Fruit fly (Drosophila melanogaster) whole organism, embryonic: Measurements from ENCODE around the gene kirre.
A peak's percentile ranks its signal among the peaks of the same experiment; 100 is the strongest.

Experiments used
- Adf1 ChIP-seq: fragments of 200-800 bp; sonication (Bioruptor generic); IDR thresholded peaks from 2 replicates; pipeline ENCODE4 v1.3.6; 2022; ENCODE audit warnings: missing biosample characterization, missing genetic modification characterization
- Atf6 ChIP-seq: fragments of 200-800 bp; sonication (Bioruptor generic); IDR thresholded peaks from 2 replicates; pipeline ENCODE4 v1.3.6; 2022; ENCODE audit warnings: missing biosample characterization, missing genetic modification characterization
- CG10543 ChIP-seq: fragments of 200-800 bp; sonication (Bioruptor generic); optimal IDR thresholded peaks from 3 replicates; lab custom pipeline; 2017; ENCODE audit warnings: missing biosample characterization, mild to moderate bottlenecking, missing genetic modification characterization, moderate library complexity
- CG12659 ChIP-seq: fragments of 200-800 bp; sonication (Bioruptor generic); optimal IDR thresholded peaks from 3 replicates; lab custom pipeline; 2017; ENCODE audit warnings: mild to moderate bottlenecking, missing biosample characterization, missing genetic modification reagents, missing genetic modification characterization
- CG13775 ChIP-seq: fragments of 200-800 bp; sonication (Bioruptor generic); optimal IDR thresholded peaks from 3 replicates; lab custom pipeline; 2017; ENCODE audit warnings: missing biosample characterization, mild to moderate bottlenecking, missing genetic modification characterization
- CG14050 ChIP-seq: fragments of 200-800 bp; sonication (Bioruptor generic); IDR thresholded peaks from 3 replicates; pipeline ENCODE4 v1.3.6; 2022; ENCODE audit warnings: missing biosample characterization, missing genetic modification characterization
- CG15073 ChIP-seq: fragments of 200-800 bp; sonication (Bioruptor generic); optimal IDR thresholded peaks from 2 replicates; lab custom pipeline; 2016; ENCODE audit warnings: missing biosample characterization, missing genetic modification characterization
- CG15514 ChIP-seq: fragments of 200-800 bp; sonication (Bioruptor generic); optimal IDR thresholded peaks from 3 replicates; lab custom pipeline; 2017; ENCODE audit warnings: missing biosample characterization, missing genetic modification characterization, mild to moderate bottlenecking, moderate library complexity, missing genetic modification reagents
- CG17359 ChIP-seq: fragments of 200-800 bp; sonication (Bioruptor generic); optimal IDR thresholded peaks from 3 replicates; lab custom pipeline; 2018; ENCODE audit warnings: missing biosample characterization, mild to moderate bottlenecking, missing genetic modification characterization, moderate library complexity
- CG18476 ChIP-seq: fragments of 200-800 bp; sonication (Bioruptor generic); optimal IDR thresholded peaks from 2 replicates; lab custom pipeline; 2016; ENCODE audit warnings: missing biosample characterization, mild to moderate bottlenecking, missing genetic modification characterization
- CG2199 ChIP-seq: fragments of 200-800 bp; sonication (Bioruptor generic); IDR thresholded peaks from 3 replicates; pipeline ENCODE4 v1.3.6; 2022; ENCODE audit warnings: missing biosample characterization, missing genetic modification characterization
- CG30020 ChIP-seq: fragments of 200-800 bp; optimal IDR thresholded peaks from 2 replicates; lab custom pipeline; 2019; ENCODE audit warnings: missing biosample characterization, mild to moderate bottlenecking, missing genetic modification characterization, moderate library complexity
- CG3995 ChIP-seq: fragments of 200-800 bp; sonication (Bioruptor generic); optimal IDR thresholded peaks from 3 replicates; lab custom pipeline; 2016; ENCODE audit warnings: missing biosample characterization, missing genetic modification characterization
- CG4360 ChIP-seq: fragments of 200-800 bp; sonication (Bioruptor generic); IDR thresholded peaks from 2 replicates; pipeline ENCODE4 v1.3.6; 2022; ENCODE audit warnings: missing biosample characterization, missing genetic modification characterization
- CG5180 ChIP-seq: fragments of 200-800 bp; sonication (Bioruptor generic); optimal IDR thresholded peaks from 3 replicates; lab custom pipeline; 2017; ENCODE audit warnings: missing biosample characterization, missing genetic modification characterization, mild to moderate bottlenecking, moderate library complexity, missing genetic modification reagents
- CG7928 ChIP-seq: fragments of 200-800 bp; sonication (Bioruptor generic); optimal IDR thresholded peaks from 2 replicates; lab custom pipeline; 2017; ENCODE audit warnings: missing biosample characterization, mild to moderate bottlenecking, missing genetic modification characterization
- CG9437 ChIP-seq: fragments of 200-800 bp; sonication (Bioruptor generic); optimal IDR thresholded peaks from 2 replicates; lab custom pipeline; 2018; ENCODE audit warnings: missing biosample characterization, mild to moderate bottlenecking, missing genetic modification characterization
- CTCF ChIP-seq: fragments of 200-800 bp; sonication (Bioruptor generic); optimal IDR thresholded peaks from 2 replicates; lab custom pipeline; 2017; ENCODE audit warnings: missing biosample characterization, mild to moderate bottlenecking, missing genetic modification characterization, moderate library complexity
- D ChIP-seq, 2 experiments: fragments of 200-800 bp in 1 of 2; fragments of >200 bp in 1 of 2; sonication (Bioruptor generic) in 1 of 2; optimal IDR thresholded peaks; 2 replicates in 1 of 2; 3 replicates in 1 of 2; lab custom pipeline; 2017; ENCODE audit warnings: mild to moderate bottlenecking in 1 of 2, missing biosample characterization in 1 of 2, missing genetic modification characterization in 1 of 2, missing genetic modification reagents in 1 of 2
- Dref ChIP-seq: fragments of 200-800 bp; sonication (Bioruptor generic); IDR thresholded peaks from 2 replicates; pipeline ENCODE4 v1.3.6; 2022; ENCODE audit warnings: missing biosample characterization, missing genetic modification characterization
- E2f2 ChIP-seq: fragments of 200-800 bp; sonication (Bioruptor generic); IDR thresholded peaks from 2 replicates; pipeline ENCODE4 v1.3.6; 2022; ENCODE audit warnings: missing biosample characterization, missing genetic modification characterization
- Fer1 ChIP-seq: fragments of 200-800 bp; sonication (Bioruptor generic); optimal IDR thresholded peaks from 2 replicates; lab custom pipeline; 2017; ENCODE audit warnings: missing biosample characterization, mild to moderate bottlenecking, missing genetic modification characterization
- Gsc ChIP-seq: fragments of 200-800 bp; sonication (Bioruptor generic); IDR thresholded peaks from 2 replicates; pipeline ENCODE4 v1.3.6; 2022; ENCODE audit warnings: missing biosample characterization, missing genetic modification characterization
- HmgZ ChIP-seq: fragments of 200-800 bp; sonication (Bioruptor generic); optimal IDR thresholded peaks from 2 replicates; lab custom pipeline; 2018; ENCODE audit warnings: missing biosample characterization, mild to moderate bottlenecking, missing genetic modification characterization
- Max ChIP-seq: fragments of 200-800 bp; sonication (Bioruptor generic); optimal IDR thresholded peaks from 2 replicates; lab custom pipeline; 2016; ENCODE audit warnings: missing biosample characterization, mild to moderate bottlenecking, missing genetic modification characterization
- Med ChIP-seq: fragments of 200-800 bp; sonication (Bioruptor generic); peaks from one replicate; lab custom pipeline; 2016; ENCODE audit warnings: missing biosample characterization, missing genetic modification characterization, mild to moderate bottlenecking, inconsistent platforms, moderate library complexity
- NfI ChIP-seq: fragments of 200-800 bp; sonication (Bioruptor generic); optimal IDR thresholded peaks from 3 replicates; lab custom pipeline; 2018; ENCODE audit warnings: missing biosample characterization, mild to moderate bottlenecking, missing genetic modification characterization, moderate library complexity
- Opbp ChIP-seq: fragments of 200-800 bp; sonication (Bioruptor generic); IDR thresholded peaks from 3 replicates; pipeline ENCODE4 v1.3.6; 2022; ENCODE audit warnings: missing biosample characterization, missing genetic modification characterization; ENCODE audit not compliant: partially characterized antibody
- PHDP ChIP-seq: fragments of 200-800 bp; sonication (Bioruptor generic); optimal IDR thresholded peaks from 3 replicates; lab custom pipeline; 2018; ENCODE audit warnings: missing biosample characterization, mild to moderate bottlenecking, missing genetic modification characterization, moderate library complexity
- Sox100B ChIP-seq: fragments of 200-800 bp; sonication (Bioruptor generic); optimal IDR thresholded peaks from 3 replicates; lab custom pipeline; 2018; ENCODE audit warnings: missing biosample characterization, mild to moderate bottlenecking, missing genetic modification characterization
- bigmax ChIP-seq: fragments of 200-800 bp; sonication (Bioruptor generic); optimal IDR thresholded peaks from 2 replicates; lab custom pipeline; 2018; ENCODE audit warnings: missing biosample characterization, mild to moderate bottlenecking, missing genetic modification characterization
- chinmo ChIP-seq: fragments of 200-800 bp; sonication (Bioruptor generic); IDR thresholded peaks from 4 replicates; pipeline ENCODE4 v1.3.6; 2022; ENCODE audit warnings: missing biosample characterization, missing genetic modification characterization; ENCODE audit not compliant: partially characterized antibody
- chn ChIP-seq: fragments of 200-800 bp; sonication (Bioruptor generic); optimal IDR thresholded peaks from 2 replicates; lab custom pipeline; 2016; ENCODE audit warnings: missing biosample characterization, missing genetic modification characterization
- cwo ChIP-seq: fragments of 200-800 bp; sonication (Bioruptor generic); optimal IDR thresholded peaks from 3 replicates; lab custom pipeline; 2017; ENCODE audit warnings: missing biosample characterization, missing genetic modification characterization, mild to moderate bottlenecking, moderate library complexity, missing genetic modification reagents
- dan ChIP-seq: fragments of 200-800 bp; sonication (Bioruptor generic); IDR thresholded peaks from 2 replicates; pipeline ENCODE4 v1.3.6; 2022; ENCODE audit warnings: missing biosample characterization, missing genetic modification characterization
- disco-r ChIP-seq: fragments of 200-800 bp; sonication (Bioruptor generic); optimal IDR thresholded peaks from 2 replicates; lab custom pipeline; 2016; ENCODE audit warnings: missing biosample characterization, missing genetic modification characterization
- dmrt11E ChIP-seq: fragments of 200-800 bp; sonication (Bioruptor generic); optimal IDR thresholded peaks from 3 replicates; lab custom pipeline; 2018; ENCODE audit warnings: missing biosample characterization, mild to moderate bottlenecking, missing genetic modification characterization, moderate library complexity
- fd3F ChIP-seq: fragments of 200-800 bp; sonication (Bioruptor generic); optimal IDR thresholded peaks from 2 replicates; lab custom pipeline; 2018; ENCODE audit warnings: missing biosample characterization, mild to moderate bottlenecking, missing genetic modification characterization, moderate library complexity
- fd64A ChIP-seq: fragments of 200-800 bp; sonication (Bioruptor generic); optimal IDR thresholded peaks from 3 replicates; lab custom pipeline; 2018; ENCODE audit warnings: missing biosample characterization, mild to moderate bottlenecking, missing genetic modification characterization
- gem ChIP-seq: fragments of 200-800 bp; sonication (Bioruptor generic); optimal IDR thresholded peaks from 2 replicates; lab custom pipeline; 2019; ENCODE audit warnings: missing biosample characterization, mild to moderate bottlenecking, missing genetic modification characterization, moderate library complexity
- lola ChIP-seq, 3 experiments: fragments of >200 bp in 2 of 3; fragments of 200-800 bp in 1 of 3; sonication (Bioruptor generic) in 1 of 3; optimal IDR thresholded peaks; 2 replicates each; lab custom pipeline; 2017 to 2019; ENCODE audit warnings: missing biosample characterization in 3 of 3, missing genetic modification characterization in 3 of 3, mild to moderate bottlenecking in 1 of 3, moderate library complexity in 1 of 3
- nmo ChIP-seq: fragments of 200-800 bp; sonication (Bioruptor generic); optimal IDR thresholded peaks from 2 replicates; lab custom pipeline; 2018; ENCODE audit warnings: missing biosample characterization, mild to moderate bottlenecking, missing genetic modification characterization, moderate library complexity
- oc ChIP-seq: fragments of 200-800 bp; sonication (Bioruptor generic); optimal IDR thresholded peaks from 2 replicates; lab custom pipeline; 2018; ENCODE audit warnings: missing biosample characterization, mild to moderate bottlenecking, missing genetic modification characterization, moderate library complexity
- org-1 ChIP-seq: fragments of 200-800 bp; sonication (Bioruptor generic); optimal IDR thresholded peaks from 2 replicates; lab custom pipeline; 2017; ENCODE audit warnings: missing biosample characterization, missing genetic modification characterization
- sd ChIP-seq: fragments of 200-800 bp; sonication (Bioruptor generic); optimal IDR thresholded peaks from 3 replicates; lab custom pipeline; 2018; ENCODE audit warnings: missing biosample characterization, mild to moderate bottlenecking, missing genetic modification characterization, moderate library complexity
- sens ChIP-seq: fragments of 200-800 bp; sonication (Bioruptor generic); peaks from one replicate; lab custom pipeline; 2016; ENCODE audit warnings: missing biosample characterization, missing genetic modification characterization
- sug ChIP-seq: fragments of 200-800 bp; optimal IDR thresholded peaks from 2 replicates; lab custom pipeline; 2019; ENCODE audit warnings: missing biosample characterization, mild to moderate bottlenecking, missing genetic modification characterization, moderate library complexity
- twi ChIP-seq: fragments of 200-800 bp; optimal IDR thresholded peaks from 2 replicates; lab custom pipeline; 2019; ENCODE audit warnings: missing biosample characterization, mild to moderate bottlenecking, missing genetic modification characterization, moderate library complexity
- vnd ChIP-seq: fragments of 200-800 bp; sonication (Bioruptor generic); IDR thresholded peaks from 3 replicates; pipeline ENCODE4 v1.3.6; 2022; ENCODE audit warnings: missing biosample characterization, missing genetic modification characterization; ENCODE audit not compliant: partially characterized antibody

kirre gene

dm6 chrX:2790055-2790617, 50.0 kb downstream of the kirre start, which contains the start of gene CG32795 (continued):
- TF ChIP-seq lola (GFP tag; optimal IDR thresholded peaks at IDR 0.05; lab: Kevin White, UChicago) (peak in 1 of 3 experiments; percentile 45), dan (GFP tag; lab: Robert Waterston, UW) (no peak), nmo (GFP tag; lab: Kevin White, UChicago) (peak; percentile 16), Adf1 (GFP tag; lab: Robert Waterston, UW) (no peak), Med (GFP tag; lab: Kevin White, UChicago) (peak; percentile 47), Gsc (no peak), D (optimal IDR thresholded peaks at IDR 0.05; lab: Kevin White, UChicago) (no peak), D (GFP tag; optimal IDR thresholded peaks at IDR 0.05; lab: Kevin White, UChicago) (no peak), CG4360 (GFP tag; lab: Robert Waterston, UW) (no peak), sug (tag; lab: Kevin White, UChicago) (peak; percentile 52), CTCF (peak; percentile 43), dmrt11E (tag; lab: Kevin White, UChicago) (peak; percentile 26), bigmax (GFP tag; lab: Kevin White, UChicago) (peak; percentile 8), gem (tag; lab: Kevin White, UChicago) (peak; percentile 24), Sox100B (peak; percentile 26), oc (tag; lab: Kevin White, UChicago) (no peak), CG30020 (tag; lab: Kevin White, UChicago) (peak; percentile 26), vnd (GFP tag; lab: Robert Waterston, UW) (no peak), CG17359 (tag; lab: Kevin White, UChicago) (no peak), CG5180 (GFP tag; lab: Kevin White, UChicago) (peak; percentile 57), HmgZ (tag; lab: Kevin White, UChicago) (peak; percentile 27), CG7928 (GFP tag; lab: Kevin White, UChicago) (peak; percentile 56), CG18476 (no peak), CG14050 (GFP tag; lab: Robert Waterston, UW) (no peak), CG9437 (GFP tag; lab: Kevin White, UChicago) (peak; percentile 57), chn (GFP tag; lab: Kevin White, UChicago) (peak; percentile 44), sd (peak; percentile 37), CG3995 (peak; percentile 48), PHDP (tag; lab: Kevin White, UChicago) (peak; percentile 25), E2f2 (peak; percentile 93), Opbp (GFP tag; lab: Robert Waterston, UW) (peak; percentile 54; the same call in 1 of the 3 replicates), disco-r (GFP tag; lab: Kevin White, UChicago) (no peak), CG15073 (GFP tag; lab: Kevin White, UChicago) (no peak), Max (GFP tag; lab: Kevin White, UChicago) (peak; percentile 6), NfI (GFP tag; lab: Kevin White, UChicago) (peak; percentile 7), Atf6 (no peak), cwo (GFP tag; lab: Kevin White, UChicago) (peak; percentile 1), CG10543 (peak; percentile 53), org-1 (GFP tag; lab: Kevin White, UChicago) (no peak), Fer1 (GFP tag; lab: Kevin White, UChicago) (peak; percentile 47), CG13775 (peak; percentile 11), CG15514 (GFP tag; lab: Kevin White, UChicago) (peak; percentile 100), chinmo (GFP tag; lab: Robert Waterston, UW) (peak; percentile 79; the same call in 3 of the 4 replicates), fd3F (peak; percentile 18), CG2199 (GFP tag; lab: Robert Waterston, UW) (peak; percentile 88; the same call in 1 of the 3 replicates), fd64A (GFP tag; lab: Kevin White, UChicago) (no peak), twi (peak; percentile 16), Dref (no peak), sens (GFP tag; lab: Kevin White, UChicago) (peak; percentile 87), CG12659 (GFP tag; lab: Kevin White, UChicago) (peak; percentile 57)
